Fruit fly (Drosophila melanogaster) whole organism, embryonic: ENCODE results near the gene Syn1.

Experiments used
- Sin3A ChIP-seq: fragments of >200 bp; optimal IDR thresholded peaks from 2 replicates; lab custom pipeline; 2018
- ranshi ChIP-seq: fragments of 200-800 bp; sonication (Bioruptor generic); IDR thresholded peaks from 2 replicates; pipeline ENCODE4 v1.3.6; 2022; ENCODE audit warnings: missing biosample characterization, missing genetic modification characterization

DNA sequence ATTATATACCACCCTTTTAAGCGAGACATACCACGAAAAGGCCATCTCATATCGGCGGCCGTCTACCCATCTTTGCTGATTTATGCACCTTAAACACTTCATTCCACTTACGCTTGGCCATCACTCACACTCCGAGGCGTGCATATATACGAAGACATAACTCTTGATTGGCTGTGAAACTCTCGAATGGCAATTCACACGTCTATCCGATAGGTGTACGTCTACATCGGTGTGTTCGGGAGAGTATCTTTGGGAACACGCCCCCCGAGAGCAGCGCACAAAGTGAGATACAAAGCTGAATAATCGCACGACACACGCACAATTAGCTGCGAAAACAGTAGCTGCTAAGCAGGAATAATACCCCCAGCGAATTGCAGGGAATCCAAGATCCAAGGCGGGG, 48.4 kb upstream of the Syn1 start:
- TF ChIP-seq ranshi (GFP tag; lab: Robert Waterston, UW) (no peak), Sin3A (no peak)
